Fruit fly (Drosophila melanogaster): ENCODE results near the gene r2d2.

Gene r2d2

dm6 chr2L:7753086-7753485 is 46.9 kb upstream of the r2d2 start, which contains the start of gene CG7203:
Gene CG7203 (minus strand): TSS chr2L:7753186.
- no peak for TF ChIP-seq foxo (GFP tag; optimal IDR thresholded peaks at IDR 0.05)

DNA sequence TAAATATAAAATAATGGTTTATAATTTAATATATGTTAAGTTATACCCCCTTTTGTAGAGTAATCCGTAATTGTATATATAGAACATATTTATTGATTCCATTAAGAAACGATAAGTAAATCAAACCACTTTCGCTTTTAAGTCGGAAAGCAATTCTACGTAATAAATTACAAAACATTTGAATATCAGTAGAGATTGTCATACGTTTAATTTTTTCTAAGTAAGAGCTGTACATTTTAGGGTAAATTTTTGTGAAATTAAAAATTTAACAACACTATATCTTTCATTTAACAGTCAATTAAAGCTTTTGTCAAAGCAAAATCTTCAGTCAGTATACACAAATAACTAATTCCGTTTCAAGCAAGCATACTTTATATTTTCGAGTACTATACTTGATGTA is 46.1 kb upstream of the r2d2 start, which contains the start of gene CG46025:
Gene CG46025 (plus strand): TSS at position 301 of the 400 bp plus-strand sequence.
- no peak for TF ChIP-seq jim (GFP tag; optimal IDR thresholded peaks at IDR 0.05)

DNA sequence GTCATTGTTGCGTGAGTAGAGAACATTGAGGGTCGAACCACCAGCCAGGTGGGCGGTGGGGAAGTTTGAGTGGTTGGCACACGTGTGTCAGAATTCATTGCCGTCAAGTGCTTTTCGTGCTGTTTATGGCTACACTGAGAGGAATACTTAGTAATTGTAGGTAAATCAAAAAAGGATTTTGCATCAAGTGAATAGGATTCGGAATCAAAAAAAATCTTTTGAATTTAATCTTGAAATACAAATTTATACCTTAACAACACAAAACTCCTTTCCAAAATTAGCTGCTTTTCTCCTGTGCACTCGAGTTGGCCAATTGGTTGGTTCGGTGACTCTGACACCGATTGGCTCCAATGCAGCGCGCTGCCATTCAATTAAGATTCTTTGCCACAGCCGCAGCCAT is 45.4 kb upstream of the r2d2 start:
- TF ChIP-seq lola (GFP tag; optimal IDR thresholded peaks at IDR 0.05), result no peak
- no peak for TF ChIP-seq tai (GFP tag; optimal IDR thresholded peaks at IDR 0.05)
- no peak for TF ChIP-seq rgr (GFP tag; optimal IDR thresholded peaks at IDR 0.05)
- TF ChIP-seq fru (GFP tag; optimal IDR thresholded peaks at IDR 0.05), result no peak
- TF ChIP-seq dmrt93B (GFP tag; optimal IDR thresholded peaks at IDR 0.05), result no peak
- TF ChIP-seq Jra (GFP tag; optimal IDR thresholded peaks at IDR 0.05), result no peak
- no peak for TF ChIP-seq Myc (optimal IDR thresholded peaks at IDR 0.05)
- no peak for TF ChIP-seq GATAd (GFP tag; optimal IDR thresholded peaks at IDR 0.05)
- TF ChIP-seq Hnf4 (GFP tag; optimal IDR thresholded peaks at IDR 0.05), result no peak
- TF ChIP-seq sv (GFP tag; optimal IDR thresholded peaks at IDR 0.05), result no peak
- TF ChIP-seq dl (GFP tag; optimal IDR thresholded peaks at IDR 0.05; ENCODE audit: insufficient read depth in 1 of 2, partially characterized antibody in 2 of 2), result no peak
- no peak for TF ChIP-seq Hr78 (GFP tag; optimal IDR thresholded peaks at IDR 0.05)

DNA sequence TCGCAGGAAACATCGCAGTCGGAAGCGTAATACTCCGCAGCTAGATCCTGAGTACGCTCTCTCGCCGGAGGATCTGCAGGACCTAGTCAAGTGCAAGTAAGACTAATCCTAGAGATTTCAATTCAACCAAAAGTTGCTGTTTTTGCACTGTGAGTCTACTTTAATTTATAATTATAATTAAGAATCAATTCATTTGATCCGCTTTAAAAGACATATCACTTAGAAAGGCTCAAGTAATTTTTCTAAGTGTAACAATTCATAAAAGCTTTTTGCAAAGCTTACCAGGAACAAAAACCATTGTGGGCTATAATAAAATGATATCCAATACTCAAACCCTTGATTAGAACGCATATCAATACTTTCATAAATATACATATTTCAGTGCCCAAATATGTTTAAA is 43.1 kb upstream of the r2d2 start:
- TF ChIP-seq OdsH (GFP tag; optimal IDR thresholded peaks at IDR 0.05) (no peak), Hr83 (GFP tag; optimal IDR thresholded peaks at IDR 0.05; ENCODE audit: poor library complexity, severe bottlenecking) (no peak), tai (GFP tag; optimal IDR thresholded peaks at IDR 0.05) (no peak), CrebA (GFP tag; optimal IDR thresholded peaks at IDR 0.05; ENCODE audit: borderline replicate concordance) (no peak), foxo (GFP tag; optimal IDR thresholded peaks at IDR 0.05) (no peak), sage (GFP tag; optimal IDR thresholded peaks at IDR 0.05) (no peak), br (GFP tag; optimal IDR thresholded peaks at IDR 0.05) (no peak), pan (optimal IDR thresholded peaks at IDR 0.05) (no peak), jim (GFP tag; optimal IDR thresholded peaks at IDR 0.05) (no peak)

DNA sequence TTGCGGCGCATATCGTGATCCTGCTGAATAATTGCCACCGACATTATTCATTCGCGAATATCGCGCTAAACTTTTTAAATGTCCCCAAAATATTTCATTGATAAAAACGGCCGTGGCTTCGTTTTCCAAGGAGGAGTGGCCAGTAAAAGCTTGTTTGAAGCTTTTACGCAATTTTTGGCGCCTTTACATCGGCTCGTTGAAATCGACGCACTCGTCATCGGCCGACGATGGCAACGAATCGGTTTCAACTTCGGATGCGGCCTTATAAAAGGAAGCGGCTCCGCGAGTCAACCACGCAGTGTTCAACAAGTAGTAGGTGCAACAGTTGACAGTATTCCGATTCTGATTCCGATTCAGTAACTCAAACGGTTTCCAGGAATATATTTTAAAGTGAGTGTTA is 32.6 kb upstream of the r2d2 start, which contains the start of gene CG7191:
Gene CG7191 (plus strand): TSS at position 301 of the 400 bp plus-strand sequence.
- TF ChIP-seq foxo (GFP tag; optimal IDR thresholded peaks at IDR 0.05), result no peak
- TF ChIP-seq GATAd (GFP tag; optimal IDR thresholded peaks at IDR 0.05), result no peak

dm6 chr2L:7771891-7772290 is 28.1 kb upstream of the r2d2 start:
- no peak for TF ChIP-seq fru (GFP tag; optimal IDR thresholded peaks at IDR 0.05)
- TF ChIP-seq ey (GFP tag; optimal IDR thresholded peaks at IDR 0.05), result no peak
- no peak for TF ChIP-seq woc (GFP tag; optimal IDR thresholded peaks at IDR 0.05)
- no peak for TF ChIP-seq dsf (GFP tag; optimal IDR thresholded peaks at IDR 0.05; ENCODE audit: borderline replicate concordance)

dm6 chr2L:7775260-7775659 is 24.7 kb upstream of the r2d2 start:
- TF ChIP-seq dsf (GFP tag; optimal IDR thresholded peaks at IDR 0.05; ENCODE audit: borderline replicate concordance) (no peak), GATAd (GFP tag; optimal IDR thresholded peaks at IDR 0.05) (no peak), dl (GFP tag; optimal IDR thresholded peaks at IDR 0.05; ENCODE audit: insufficient read depth in 1 of 2, partially characterized antibody in 2 of 2) (no peak), HLH106 (tag; optimal IDR thresholded peaks at IDR 0.05) (no peak), N (GFP tag; optimal IDR thresholded peaks at IDR 0.05) (no peak), Abd-B (GFP tag; optimal IDR thresholded peaks at IDR 0.05) (no peak), CG9705 (GFP tag; optimal IDR thresholded peaks at IDR 0.05) (no peak), OdsH (GFP tag; optimal IDR thresholded peaks at IDR 0.05) (no peak), psq (GFP tag; optimal IDR thresholded peaks at IDR 0.05) (no peak), h (GFP tag; optimal IDR thresholded peaks at IDR 0.05) (no peak), sv (GFP tag; optimal IDR thresholded peaks at IDR 0.05) (no peak)

All from whole organism, wandering third instar larva.